Worm (Caenorhabditis elegans): Measurements from ENCODE around the gene T01C1.4.

ce11 chrX:10686487-10686886 is 30.4 kb downstream of the T01C1.4 start:
- TF ChIP-seq dao-5 (tag; optimal IDR thresholded peaks at IDR 0.05) (no peak), him-1 (tag; optimal IDR thresholded peaks at IDR 0.05) (no peak), W03F9.2 (tag; optimal IDR thresholded peaks at IDR 0.05) (no peak)
